Worm (Caenorhabditis elegans) whole organism, L3 larva: ENCODE measurements around the gene K10D11.4.

ENCODE experiments used
- ZK546.5 ChIP-seq: sonication (generic microtip); optimal IDR thresholded peaks from 2 replicates; lab custom pipeline; 2017; ENCODE audit warnings: missing biosample characterization, missing genetic modification characterization
- aly-2 ChIP-seq: fragments of 150-350 bp; optimal IDR thresholded peaks from 2 replicates; lab custom pipeline; 2014; ENCODE audit warnings: missing biosample characterization, missing genetic modification characterization
- ama-1 ChIP-seq: fragments of 150-350 bp; optimal IDR thresholded peaks from 2 replicates; lab custom pipeline; 2018
- ceh-16 ChIP-seq: sonication (generic microtip); optimal IDR thresholded peaks from 2 replicates; lab custom pipeline; 2017; ENCODE audit warnings: missing biosample characterization, missing genetic modification characterization
- ceh-28 ChIP-seq: fragments of 150-350 bp; optimal IDR thresholded peaks from 2 replicates; lab custom pipeline; 2014; ENCODE audit warnings: missing biosample characterization, missing genetic modification reagents, missing genetic modification characterization
- egl-27 ChIP-seq: sonication (generic microtip); optimal IDR thresholded peaks from 4 replicates; lab custom pipeline; 2017; ENCODE audit warnings: missing biosample characterization, missing genetic modification reagents, missing genetic modification characterization
- egl-5 ChIP-seq: fragments of 150-350 bp; optimal IDR thresholded peaks from 2 replicates; lab custom pipeline; 2017; ENCODE audit warnings: missing biosample characterization, missing genetic modification reagents, missing genetic modification characterization, inconsistent platforms
- elt-1 ChIP-seq: fragments of 150-350 bp; optimal IDR thresholded peaks from 2 replicates; lab custom pipeline; 2014; ENCODE audit warnings: missing biosample characterization, missing genetic modification characterization
- elt-2 ChIP-seq: sonication (generic microtip); optimal IDR thresholded peaks from 2 replicates; lab custom pipeline; 2016; ENCODE audit warnings: missing genetic modification reagents, mild to moderate bottlenecking, missing genetic modification characterization, missing compliant biosample characterization
- elt-3 ChIP-seq, 3 experiments: fragments of 150-350 bp in 1 of 3; sonication (generic microtip) in 2 of 3; optimal IDR thresholded peaks; 2 replicates in 2 of 3; 4 replicates in 1 of 3; lab custom pipeline; 2014 to 2017; ENCODE audit warnings: missing biosample characterization in 3 of 3, missing genetic modification characterization in 3 of 3
- fkh-10 ChIP-seq: sonication (generic microtip); optimal IDR thresholded peaks from 2 replicates; lab custom pipeline; 2017; ENCODE audit warnings: missing biosample characterization, missing genetic modification reagents, missing genetic modification characterization
- fkh-2 ChIP-seq: fragments of 150-350 bp; optimal IDR thresholded peaks from 2 replicates; lab custom pipeline; 2014; ENCODE audit warnings: missing biosample characterization, missing genetic modification reagents, missing genetic modification characterization
- fos-1 ChIP-seq: fragments of 150-350 bp; optimal IDR thresholded peaks from 2 replicates; lab custom pipeline; 2014; ENCODE audit warnings: missing biosample characterization, missing genetic modification characterization
- hmg-11 ChIP-seq: sonication (generic microtip); optimal IDR thresholded peaks from 2 replicates; lab custom pipeline; 2016; ENCODE audit warnings: missing genetic modification characterization, missing compliant biosample characterization
- jun-1 ChIP-seq: fragments of 150-350 bp; optimal IDR thresholded peaks from 2 replicates; lab custom pipeline; 2014; ENCODE audit warnings: missing biosample characterization, missing genetic modification reagents, missing genetic modification characterization
- lin-15B ChIP-seq: fragments of 150-350 bp; optimal IDR thresholded peaks from 2 replicates; lab custom pipeline; 2014; ENCODE audit warnings: missing biosample characterization, missing genetic modification characterization
- lin-39 ChIP-seq: fragments of 150-350 bp; optimal IDR thresholded peaks from 2 replicates; lab custom pipeline; 2018; ENCODE audit warnings: missing biosample characterization, missing genetic modification reagents, missing genetic modification characterization
- mdl-1 ChIP-seq: fragments of 150-350 bp; optimal IDR thresholded peaks from 2 replicates; lab custom pipeline; 2014; ENCODE audit warnings: missing biosample characterization, missing genetic modification characterization
- mml-1 ChIP-seq: fragments of 150-350 bp; sonication (generic microtip); optimal IDR thresholded peaks from 3 replicates; lab custom pipeline; 2014; ENCODE audit warnings: missing biosample characterization, missing genetic modification characterization
- nfya-1 ChIP-seq: sonication (generic microtip); optimal IDR thresholded peaks from 2 replicates; lab custom pipeline; 2017; ENCODE audit warnings: missing genetic modification characterization, mild to moderate bottlenecking, missing compliant biosample characterization, antibody characterized with exemption, moderate library complexity; ENCODE audit not compliant: insufficient read depth
- nhr-12 ChIP-seq: fragments of 150-350 bp; optimal IDR thresholded peaks from 2 replicates; lab custom pipeline; 2014; ENCODE audit warnings: missing biosample characterization, missing genetic modification characterization
- nhr-23 ChIP-seq: fragments of 150-350 bp; optimal IDR thresholded peaks from 2 replicates; lab custom pipeline; 2014; ENCODE audit warnings: missing biosample characterization, missing genetic modification reagents, missing genetic modification characterization
- nhr-237 ChIP-seq: fragments of 150-350 bp; optimal IDR thresholded peaks from 2 replicates; lab custom pipeline; 2014; ENCODE audit warnings: missing biosample characterization, missing genetic modification characterization
- nhr-25 ChIP-seq: sonication (generic microtip); optimal IDR thresholded peaks from 2 replicates; lab custom pipeline; 2017; ENCODE audit warnings: missing biosample characterization, missing genetic modification characterization
- nhr-28 ChIP-seq: fragments of 150-350 bp; optimal IDR thresholded peaks from 2 replicates; lab custom pipeline; 2014; ENCODE audit warnings: missing biosample characterization, missing genetic modification characterization
- nhr-43 ChIP-seq: sonication (generic microtip); optimal IDR thresholded peaks from 2 replicates; lab custom pipeline; 2016; ENCODE audit warnings: mild to moderate bottlenecking, missing genetic modification characterization, missing compliant biosample characterization; ENCODE audit not compliant: poor library complexity, severe bottlenecking
- pha-4 ChIP-seq: fragments of 150-350 bp; optimal IDR thresholded peaks from 2 replicates; lab custom pipeline; 2014; ENCODE audit warnings: missing biosample characterization, missing genetic modification reagents, missing genetic modification characterization
- pqm-1 ChIP-seq: fragments of 150-350 bp; optimal IDR thresholded peaks from 2 replicates; lab custom pipeline; 2017; ENCODE audit warnings: missing biosample characterization, missing genetic modification characterization, inconsistent platforms
- sea-2 ChIP-seq: fragments of 150-350 bp; sonication (generic microtip); optimal IDR thresholded peaks from 4 replicates; lab custom pipeline; 2014; ENCODE audit warnings: missing biosample characterization, missing genetic modification reagents, missing genetic modification characterization
- skn-1 ChIP-seq: fragments of 150-350 bp; optimal IDR thresholded peaks from 2 replicates; lab custom pipeline; 2014; ENCODE audit warnings: missing biosample characterization, missing genetic modification characterization
- snpc-4 ChIP-seq: fragments of 150-350 bp; optimal IDR thresholded peaks from 2 replicates; lab custom pipeline; 2014; ENCODE audit warnings: missing biosample characterization, missing genetic modification characterization
- tbx-2 ChIP-seq: sonication (generic microtip); optimal IDR thresholded peaks from 2 replicates; lab custom pipeline; 2016; ENCODE audit warnings: mild to moderate bottlenecking, missing genetic modification characterization, missing compliant biosample characterization
- unc-39 ChIP-seq: sonication (generic microtip); optimal IDR thresholded peaks from 4 replicates; lab custom pipeline; 2017; ENCODE audit warnings: missing biosample characterization, missing genetic modification characterization
- unc-62 ChIP-seq: fragments of 150-350 bp; sonication (generic microtip); optimal IDR thresholded peaks from 4 replicates; lab custom pipeline; 2014; ENCODE audit warnings: missing biosample characterization, missing genetic modification reagents, missing genetic modification characterization
- ztf-11 ChIP-seq: fragments of 150-350 bp; optimal IDR thresholded peaks from 2 replicates; lab custom pipeline; 2014; ENCODE audit warnings: missing biosample characterization, missing genetic modification characterization
- ztf-4 ChIP-seq: fragments of 150-350 bp; optimal IDR thresholded peaks from 2 replicates; lab custom pipeline; 2014; ENCODE audit warnings: missing biosample characterization, missing genetic modification characterization

Gene K10D11.4

DNA sequence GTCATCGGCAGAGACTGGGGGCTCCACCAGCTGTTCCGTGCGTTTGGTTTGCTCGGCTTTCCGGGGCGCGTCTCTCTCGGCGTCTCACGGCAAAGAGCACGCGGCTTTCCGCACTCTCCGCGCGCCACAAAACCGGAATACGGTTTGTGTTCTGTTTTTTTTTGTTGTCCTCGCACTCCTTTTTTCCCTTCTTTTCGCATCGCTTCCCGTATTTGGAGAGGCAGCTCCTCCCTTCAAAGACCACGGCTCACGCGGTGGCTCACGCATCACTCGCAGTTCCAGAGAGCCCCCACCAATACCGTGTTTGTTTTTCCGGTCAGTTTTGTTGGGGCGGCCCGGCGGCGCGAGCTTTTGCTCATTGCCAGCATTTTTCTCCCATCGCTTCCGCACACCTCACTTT is 28.6 kb upstream of the K10D11.4 start:
- no peak for TF ChIP-seq nhr-25 (tag; lab: Kevin White, UChicago)
- no peak for TF ChIP-seq nhr-12 (tag; lab: Kevin White, UChicago)
- no peak for TF ChIP-seq ztf-4 (tag; lab: Kevin White, UChicago)
- no peak for TF ChIP-seq jun-1
- no peak for TF ChIP-seq nhr-28
- no peak for TF ChIP-seq aly-2 (tag; lab: Kevin White, UChicago)
- no peak for TF ChIP-seq unc-39 (tag; lab: Kevin White, UChicago)
- TF ChIP-seq mml-1 (tag; lab: Kevin White, UChicago), result no peak
- TF ChIP-seq unc-62 (GFP tag; lab: Kevin White, UChicago), result no peak
- no peak for TF ChIP-seq ceh-28 (tag; lab: Kevin White, UChicago)
- TF ChIP-seq ZK546.5, result no peak
- no peak for TF ChIP-seq hmg-11
- TF ChIP-seq elt-2 (tag; lab: Kevin White, UChicago), result no peak
- no peak for TF ChIP-seq elt-3 (tag; optimal IDR thresholded peaks at IDR 0.05; lab: Kevin White, UChicago)
- TF ChIP-seq egl-27 (tag; lab: Kevin White, UChicago), result no peak
- TF ChIP-seq fkh-10 (GFP tag; lab: Kevin White, UChicago), result no peak
- no peak for TF ChIP-seq nhr-23 (tag; lab: Kevin White, UChicago)
- no peak for TF ChIP-seq ceh-16

DNA sequence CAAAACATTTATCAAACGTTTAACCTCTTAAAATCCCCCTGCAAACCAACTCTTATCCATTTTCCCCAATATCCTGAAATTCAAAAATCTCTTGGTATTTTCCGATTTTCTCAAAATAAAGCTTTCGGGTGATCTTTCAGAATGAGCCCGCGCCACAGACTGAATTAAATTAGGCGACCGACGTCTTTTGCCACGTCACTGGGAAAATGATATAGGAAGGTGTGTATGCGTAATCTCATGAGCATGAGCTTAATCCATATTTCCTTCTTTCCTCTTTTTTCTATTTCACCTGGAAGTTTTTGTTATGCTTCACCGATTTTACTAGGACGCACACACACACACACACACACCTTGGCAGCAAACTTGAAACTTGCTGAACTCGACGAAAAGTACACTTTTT is 26.7 kb upstream of the K10D11.4 start:
- TF ChIP-seq nhr-25 (tag; lab: Kevin White, UChicago), result no peak

DNA sequence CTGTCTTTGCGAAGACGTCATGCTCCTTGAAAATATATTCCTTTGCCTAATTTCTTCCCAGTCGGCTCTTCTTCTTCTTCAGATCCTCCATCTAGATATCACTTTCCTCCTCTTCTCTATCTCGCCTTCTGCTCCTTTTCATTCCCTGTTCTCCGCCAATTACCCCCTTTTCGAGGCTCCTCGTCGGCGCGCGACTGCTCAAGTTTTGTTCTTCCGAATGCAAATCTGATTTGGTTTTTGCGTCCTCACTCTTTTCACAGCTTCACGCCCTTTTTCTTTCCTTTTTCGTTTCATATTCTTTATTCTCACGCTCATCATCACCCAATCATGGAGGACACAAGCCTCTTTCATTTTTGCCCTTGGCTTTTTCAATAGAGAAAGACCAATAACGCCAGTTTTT is 22.5 kb upstream of the K10D11.4 start:
- no peak for TF ChIP-seq elt-2 (tag; lab: Kevin White, UChicago)
- TF ChIP-seq fkh-10 (GFP tag; lab: Kevin White, UChicago), result peak; percentile 70
- TF ChIP-seq pqm-1 (tag; lab: Kevin White, UChicago), result no peak
- no peak for TF ChIP-seq nfya-1 (tag; lab: Kevin White, UChicago)
- TF ChIP-seq tbx-2 (tag; lab: Kevin White, UChicago), result no peak
- TF ChIP-seq unc-39 (tag; lab: Kevin White, UChicago), result no peak
- peak; percentile 39 for TF ChIP-seq hmg-11

DNA sequence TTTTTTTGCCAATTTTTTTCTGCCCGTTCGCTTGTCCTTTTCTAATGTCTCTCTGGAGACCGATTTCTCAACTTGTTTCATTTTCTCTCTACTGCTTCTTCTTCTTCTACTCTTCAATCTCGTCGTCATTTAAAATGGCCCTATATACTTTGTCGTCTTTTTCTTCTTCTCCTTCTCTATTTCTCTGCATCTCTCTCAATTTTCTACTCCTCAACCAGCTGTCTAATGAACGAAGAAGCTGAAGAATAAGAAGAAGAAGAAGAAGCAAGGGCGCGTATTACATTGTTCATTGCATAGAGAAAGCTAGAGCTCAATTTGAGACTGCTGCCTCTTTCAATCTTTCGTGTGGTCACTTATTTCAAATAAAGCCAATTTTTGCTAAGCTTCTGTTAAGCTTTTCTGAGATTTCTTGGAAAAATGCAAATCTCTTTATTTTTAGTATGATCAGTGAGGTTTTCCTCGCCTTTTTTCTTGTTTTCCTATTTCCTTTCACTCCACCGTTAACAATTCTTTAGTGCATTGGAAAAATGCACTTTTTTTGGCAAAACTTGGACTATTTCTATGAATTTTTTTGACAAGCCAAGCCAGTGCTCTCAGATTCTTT is 21.6 kb upstream of the K10D11.4 start:
- TF ChIP-seq sea-2 (no peak), egl-5 (peak; percentile 29), fos-1 (tag; lab: Kevin White, UChicago) (no peak), fkh-2 (tag; lab: Kevin White, UChicago) (no peak), nhr-43 (tag; lab: Kevin White, UChicago) (no peak), lin-15B (tag; lab: Kevin White, UChicago) (no peak), ceh-16 (no peak), tbx-2 (tag; lab: Kevin White, UChicago) (no peak), mdl-1 (tag; lab: Kevin White, UChicago) (no peak), nhr-237 (tag; lab: Kevin White, UChicago) (no peak), lin-39 (peak; percentile 44), pha-4 (tag; lab: Kevin White, UChicago) (no peak), nhr-25 (tag; lab: Kevin White, UChicago) (no peak), fkh-10 (GFP tag; lab: Kevin White, UChicago) (no peak), nfya-1 (tag; lab: Kevin White, UChicago) (peak; percentile 38), nhr-28 (no peak)

DNA sequence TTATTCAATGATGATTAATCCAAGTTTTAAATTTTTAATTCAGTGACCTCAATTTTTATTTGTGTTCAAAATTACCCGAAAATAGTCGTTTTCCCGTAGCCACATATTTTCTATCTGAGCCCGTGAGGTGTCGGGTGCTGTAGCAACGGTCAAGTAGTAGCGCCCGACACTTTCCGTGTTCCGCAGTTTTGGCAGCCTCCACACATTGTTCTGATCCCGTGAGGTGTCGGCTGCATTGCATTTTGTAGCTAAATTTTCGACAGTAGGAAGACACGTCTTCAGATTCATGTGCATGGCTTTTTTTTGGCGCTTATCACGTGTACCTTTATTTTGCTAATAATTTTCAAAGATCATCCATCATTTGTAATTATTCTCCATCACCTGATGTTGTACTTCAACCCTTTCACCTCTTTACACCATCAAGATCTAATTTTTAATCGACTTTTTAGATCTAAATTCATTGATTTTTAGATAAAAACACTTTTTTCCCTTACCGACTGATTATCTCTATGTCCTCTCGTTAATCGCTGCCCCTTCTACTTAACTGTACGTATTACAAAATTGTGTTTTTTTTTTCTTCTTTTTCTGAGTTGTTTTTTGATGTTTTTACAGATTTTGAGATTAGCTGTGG is 19.6 kb upstream of the K10D11.4 start:
- TF ChIP-seq hmg-11 (no peak), mml-1 (tag; lab: Kevin White, UChicago) (no peak), snpc-4 (tag; lab: Kevin White, UChicago) (peak; percentile 24), skn-1 (tag; lab: Kevin White, UChicago) (no peak), ztf-11 (tag; lab: Kevin White, UChicago) (no peak), elt-1 (tag; lab: Kevin White, UChicago) (peak; percentile 97), unc-62 (GFP tag; lab: Kevin White, UChicago) (no peak), ama-1 (lab: Kevin White, UChicago) (no peak), elt-2 (tag; lab: Kevin White, UChicago) (no peak), fkh-2 (tag; lab: Kevin White, UChicago) (no peak), lin-15B (tag; lab: Kevin White, UChicago) (no peak)
- TF ChIP-seq, all 47 proteins: peak for 2
